Worm (Caenorhabditis elegans) whole organism, L2 larva: Measurements from ENCODE around the gene C14B9.10.

Experiments used
- alr-1 ChIP-seq: fragments of 150-350 bp; optimal IDR thresholded peaks from 2 replicates; lab custom pipeline; 2014; ENCODE audit warnings: missing biosample characterization, missing genetic modification characterization
- blmp-1 ChIP-seq: sonication (generic microtip); optimal IDR thresholded peaks from 2 replicates; lab custom pipeline; 2017; ENCODE audit warnings: missing genetic modification characterization, mild to moderate bottlenecking, missing compliant biosample characterization, antibody characterized with exemption, moderate library complexity; ENCODE audit not compliant: insufficient read depth
- lin-11 ChIP-seq: fragments of 150-350 bp; sonication (generic microtip); optimal IDR thresholded peaks from 2 replicates; lab custom pipeline; 2014; ENCODE audit warnings: missing biosample characterization, missing genetic modification characterization, inconsistent platforms, mixed read lengths
- nhr-237 ChIP-seq: fragments of 150-350 bp; optimal IDR thresholded peaks from 2 replicates; lab custom pipeline; 2014; ENCODE audit warnings: missing biosample characterization, missing genetic modification characterization
- nhr-6 ChIP-seq: fragments of 150-350 bp; optimal IDR thresholded peaks from 2 replicates; lab custom pipeline; 2014; ENCODE audit warnings: missing biosample characterization, missing genetic modification characterization
- unc-55 ChIP-seq: fragments of 150-350 bp; sonication (generic microtip); optimal IDR thresholded peaks from 3 replicates; lab custom pipeline; 2014; ENCODE audit warnings: missing biosample characterization, missing genetic modification reagents, missing genetic modification characterization
- unc-62 ChIP-seq: fragments of 150-350 bp; optimal IDR thresholded peaks from 2 replicates; lab custom pipeline; 2014; ENCODE audit warnings: missing biosample characterization, missing genetic modification reagents, missing genetic modification characterization
- ztf-4 ChIP-seq: fragments of 150-350 bp; optimal IDR thresholded peaks from 2 replicates; lab custom pipeline; 2014; ENCODE audit warnings: missing biosample characterization, missing genetic modification characterization

ce11 chrIII:8137777-8138176 lies 7.1 kb downstream of the C14B9.10 start, which contains the start of gene hsp-12.2:
- TF ChIP-seq blmp-1 = no peak
- TF ChIP-seq nhr-237 = no peak
- TF ChIP-seq alr-1 (tag; lab: Kevin White, UChicago) = no peak
- no peak for TF ChIP-seq nhr-6
- no peak for TF ChIP-seq lin-11 (tag; lab: Kevin White, UChicago)
- no peak for TF ChIP-seq unc-62 (GFP tag; lab: Kevin White, UChicago)
- TF ChIP-seq ztf-4 (tag; lab: Kevin White, UChicago) = no peak
- TF ChIP-seq unc-55 (GFP tag; lab: Kevin White, UChicago) = no peak
